Worm (Caenorhabditis elegans) whole organism, L1 larva: ENCODE results near the gene B0393.7.

Source experiments
- C04F5.9 ChIP-seq: sonication (generic microtip); optimal IDR thresholded peaks from 2 replicates; lab custom pipeline; 2016; ENCODE audit warnings: missing genetic modification characterization, missing compliant biosample characterization
- C16A3.4 ChIP-seq: fragments of 150-350 bp; optimal IDR thresholded peaks from 2 replicates; lab custom pipeline; 2014; ENCODE audit warnings: missing biosample characterization, missing genetic modification characterization
- C34B4.2 ChIP-seq: sonication (generic microtip); optimal IDR thresholded peaks from 2 replicates; lab custom pipeline; 2017; ENCODE audit warnings: mild to moderate bottlenecking, missing genetic modification characterization, missing compliant biosample characterization
- aly-2 ChIP-seq: fragments of 150-350 bp; optimal IDR thresholded peaks from 2 replicates; lab custom pipeline; 2014; ENCODE audit warnings: missing biosample characterization, missing genetic modification characterization
- blmp-1 ChIP-seq: fragments of 150-350 bp; optimal IDR thresholded peaks from 2 replicates; lab custom pipeline; 2014; ENCODE audit warnings: missing biosample characterization, missing genetic modification characterization
- ceh-82 ChIP-seq, 3 experiments: fragments of 150-350 bp in 1 of 3; sonication (generic microtip) in 2 of 3; optimal IDR thresholded peaks; 2 replicates each; lab custom pipeline; 2014 to 2017; ENCODE audit warnings: missing biosample characterization in 3 of 3, missing genetic modification characterization in 3 of 3
- ceh-90 ChIP-seq: sonication (generic microtip); optimal IDR thresholded peaks from 2 replicates; lab custom pipeline; 2016; ENCODE audit warnings: missing genetic modification characterization, missing compliant biosample characterization
- dpl-1 ChIP-seq, 3 experiments: fragments of 150-350 bp in 2 of 3; sonication (generic microtip) in 1 of 3; optimal IDR thresholded peaks; 2 replicates each; lab custom pipeline; 2014 to 2017; ENCODE audit warnings: missing biosample characterization in 3 of 3, missing genetic modification characterization in 3 of 3, missing genetic modification reagents in 3 of 3
- dsc-1 ChIP-seq: sonication (generic microtip); optimal IDR thresholded peaks from 2 replicates; lab custom pipeline; 2016; ENCODE audit warnings: mild to moderate bottlenecking, missing genetic modification characterization, missing compliant biosample characterization
- efl-1 ChIP-seq, 4 experiments: fragments of 150-350 bp; optimal IDR thresholded peaks in 3 of 4; peaks in 1 of 4; 1 replicate in 1 of 4; 2 replicates in 3 of 4; lab custom pipeline; 2014; ENCODE audit warnings: missing biosample characterization in 2 of 4, missing genetic modification characterization in 2 of 4, missing genetic modification reagents in 2 of 4
- elt-2 ChIP-seq: sonication (generic microtip); optimal IDR thresholded peaks from 2 replicates; lab custom pipeline; 2016; ENCODE audit warnings: missing genetic modification characterization, mild to moderate bottlenecking, inconsistent platforms, missing compliant biosample characterization, missing genetic modification reagents
- elt-3 ChIP-seq, 6 experiments: fragments of 150-350 bp in 1 of 6; sonication (generic microtip); optimal IDR thresholded peaks; 2 replicates each; lab custom pipeline; 2017 to 2018; ENCODE audit warnings: missing biosample characterization in 6 of 6, missing genetic modification characterization in 6 of 6, inconsistent platforms in 1 of 6
- ets-5 ChIP-seq: fragments of 200-800 bp; sonication (Bioruptor generic); IDR thresholded peaks from 2 replicates; pipeline ENCODE4 v1.3.6; 2022; ENCODE audit warnings: missing genetic modification characterization, missing compliant biosample characterization
- fos-1 ChIP-seq: fragments of 150-350 bp; optimal IDR thresholded peaks from 2 replicates; lab custom pipeline; 2014; ENCODE audit warnings: missing biosample characterization, missing genetic modification characterization
- hpl-2 ChIP-seq: fragments of 150-350 bp; optimal IDR thresholded peaks from 2 replicates; lab custom pipeline; 2014; ENCODE audit warnings: missing biosample characterization, missing genetic modification reagents, missing genetic modification characterization
- isw-1 ChIP-seq: fragments of 200-800 bp; sonication (Bioruptor generic); IDR thresholded peaks from 2 replicates; pipeline ENCODE4 v1.3.6; 2022; ENCODE audit warnings: missing genetic modification characterization, missing compliant biosample characterization
- jun-1 ChIP-seq: fragments of 150-350 bp; optimal IDR thresholded peaks from 2 replicates; lab custom pipeline; 2014; ENCODE audit warnings: missing biosample characterization, missing genetic modification reagents, missing genetic modification characterization
- lin-14 ChIP-seq: fragments of 200-800 bp; sonication (Bioruptor generic); optimal IDR thresholded peaks from 2 replicates; lab custom pipeline; 2018; ENCODE audit warnings: mild to moderate bottlenecking, missing genetic modification characterization, moderate library complexity, missing compliant biosample characterization
- lin-15B ChIP-seq: fragments of 150-350 bp; sonication (generic microtip); optimal IDR thresholded peaks from 3 replicates; lab custom pipeline; 2014; ENCODE audit warnings: missing biosample characterization, missing genetic modification characterization
- lin-35 ChIP-seq, 2 experiments: fragments of 150-350 bp; optimal IDR thresholded peaks; 2 replicates each; lab custom pipeline; 2014; ENCODE audit warnings: missing biosample characterization in 2 of 2, missing genetic modification characterization in 2 of 2, missing genetic modification reagents in 2 of 2
- lir-3 ChIP-seq: sonication (generic microtip); optimal IDR thresholded peaks from 2 replicates; lab custom pipeline; 2016; ENCODE audit warnings: mild to moderate bottlenecking, missing genetic modification characterization, moderate library complexity, missing compliant biosample characterization; ENCODE audit not compliant: poor library complexity
- lsy-2 ChIP-seq, 2 experiments: fragments of 150-350 bp; optimal IDR thresholded peaks; 2 replicates each; lab custom pipeline; 2014; ENCODE audit warnings: missing biosample characterization in 2 of 2, missing genetic modification characterization in 2 of 2
- mdl-1 ChIP-seq, 2 experiments: fragments of 150-350 bp; optimal IDR thresholded peaks; 2 replicates each; lab custom pipeline; 2014 to 2017; ENCODE audit warnings: missing biosample characterization in 2 of 2, missing genetic modification characterization in 2 of 2, inconsistent platforms in 1 of 2
- mef-2 ChIP-seq: fragments of 150-350 bp; optimal IDR thresholded peaks from 2 replicates; lab custom pipeline; 2014; ENCODE audit warnings: missing biosample characterization, missing genetic modification characterization
- mep-1 ChIP-seq: fragments of 150-350 bp; optimal IDR thresholded peaks from 2 replicates; lab custom pipeline; 2014; ENCODE audit warnings: missing biosample characterization, missing genetic modification characterization
- nhr-19 ChIP-seq: fragments of 200-800 bp; sonication (Bioruptor generic); conservative IDR thresholded peaks from 2 replicates; pipeline ENCODE4 v1.3.6; 2022; ENCODE audit warnings: missing genetic modification characterization, missing compliant biosample characterization
- nhr-20 ChIP-seq: sonication (generic microtip); optimal IDR thresholded peaks from 2 replicates; lab custom pipeline; 2016; ENCODE audit warnings: mild to moderate bottlenecking, missing genetic modification characterization, missing compliant biosample characterization
- nhr-237 ChIP-seq: fragments of 150-350 bp; optimal IDR thresholded peaks from 2 replicates; lab custom pipeline; 2014; ENCODE audit warnings: missing biosample characterization, missing genetic modification characterization
- nhr-28 ChIP-seq: fragments of 150-350 bp; optimal IDR thresholded peaks from 2 replicates; lab custom pipeline; 2014; ENCODE audit warnings: missing biosample characterization, missing genetic modification characterization
- nhr-47 ChIP-seq: sonication (generic microtip); optimal IDR thresholded peaks from 2 replicates; lab custom pipeline; 2016; ENCODE audit warnings: mild to moderate bottlenecking, missing genetic modification characterization, moderate library complexity, missing compliant biosample characterization
- nhr-71 ChIP-seq: sonication (generic microtip); optimal IDR thresholded peaks from 2 replicates; lab custom pipeline; 2016; ENCODE audit warnings: mild to moderate bottlenecking, missing genetic modification characterization, moderate library complexity, missing compliant biosample characterization
- nhr-76 ChIP-seq: sonication (generic microtip); optimal IDR thresholded peaks from 2 replicates; lab custom pipeline; 2017; ENCODE audit warnings: missing biosample characterization, missing genetic modification characterization
- nhr-77 ChIP-seq: fragments of 150-350 bp; optimal IDR thresholded peaks from 2 replicates; lab custom pipeline; 2014; ENCODE audit warnings: missing biosample characterization, missing genetic modification characterization
- nhr-85 ChIP-seq: sonication (generic microtip); peaks from one replicate; lab custom pipeline; 2016; ENCODE audit warnings: missing genetic modification characterization, inconsistent platforms, missing compliant biosample characterization
- nhr-90 ChIP-seq: sonication (generic microtip); optimal IDR thresholded peaks from 2 replicates; lab custom pipeline; 2016; ENCODE audit warnings: mild to moderate bottlenecking, missing genetic modification characterization, missing compliant biosample characterization; ENCODE audit not compliant: poor library complexity
- rnt-1 ChIP-seq: sonication (generic microtip); optimal IDR thresholded peaks from 2 replicates; lab custom pipeline; 2016; ENCODE audit warnings: mild to moderate bottlenecking, missing genetic modification characterization, moderate library complexity, missing compliant biosample characterization
- skn-1 ChIP-seq: fragments of 150-350 bp; optimal IDR thresholded peaks from 2 replicates; lab custom pipeline; 2014; ENCODE audit warnings: missing biosample characterization, missing genetic modification characterization
- snpc-4 ChIP-seq: fragments of 150-350 bp; optimal IDR thresholded peaks from 2 replicates; lab custom pipeline; 2014; ENCODE audit warnings: missing biosample characterization, missing genetic modification characterization
- snu-23 ChIP-seq: sonication (generic microtip); optimal IDR thresholded peaks from 2 replicates; lab custom pipeline; 2016; ENCODE audit warnings: missing genetic modification characterization, missing compliant biosample characterization
- sox-4 ChIP-seq: sonication (generic microtip); optimal IDR thresholded peaks from 2 replicates; lab custom pipeline; 2016; ENCODE audit warnings: missing genetic modification characterization, missing compliant biosample characterization
- swsn-7 ChIP-seq: sonication (generic microtip); optimal IDR thresholded peaks from 2 replicates; lab custom pipeline; 2016; ENCODE audit warnings: missing genetic modification characterization, missing compliant biosample characterization
- tbx-2 ChIP-seq: sonication (generic microtip); optimal IDR thresholded peaks from 2 replicates; lab custom pipeline; 2016; ENCODE audit warnings: missing genetic modification characterization, missing compliant biosample characterization
- unc-62 ChIP-seq: fragments of 150-350 bp; optimal IDR thresholded peaks from 2 replicates; lab custom pipeline; 2014; ENCODE audit warnings: missing biosample characterization, missing genetic modification reagents, missing genetic modification characterization
- xbp-1 ChIP-seq: sonication (generic microtip); optimal IDR thresholded peaks from 2 replicates; lab custom pipeline; 2016; ENCODE audit warnings: missing genetic modification characterization, missing compliant biosample characterization
- ztf-11 ChIP-seq, 2 experiments: sonication (generic microtip); optimal IDR thresholded peaks; 2 replicates each; lab custom pipeline; 2016 to 2017; ENCODE audit warnings: missing genetic modification characterization in 2 of 2, missing biosample characterization in 1 of 2, missing compliant biosample characterization in 1 of 2
- ztf-4 ChIP-seq: fragments of 150-350 bp; optimal IDR thresholded peaks from 2 replicates; lab custom pipeline; 2014; ENCODE audit warnings: missing biosample characterization, missing genetic modification characterization

B0393.7 gene

ce11 chrIII:4802707-4803106, 24.8 kb upstream of the B0393.7 start, which contains the start of gene metl-5:
TSS of gene metl-5 (plus strand) at chrIII:4803007.
- TF ChIP-seq elt-2 (tag; lab: Kevin White, UChicago) (no peak), C34B4.2 (tag; lab: Kevin White, UChicago) (no peak), sox-4 (tag; lab: Kevin White, UChicago) (no peak), dsc-1 (tag; lab: Kevin White, UChicago) (no peak), nhr-76 (tag; lab: Kevin White, UChicago) (no peak), rnt-1 (no peak), unc-62 (GFP tag; lab: Kevin White, UChicago) (no peak), lin-35 (GFP tag; optimal IDR thresholded peaks at IDR 0.05; lab: Kevin White, UChicago) (no peak), jun-1 (no peak), ets-5 (no peak), swsn-7 (tag; lab: Kevin White, UChicago) (no peak), mef-2 (tag; lab: Kevin White, UChicago) (no peak)

ce11 chrIII:4796536-4796935, 18.6 kb upstream of the B0393.7 start, which contains the start of gene tag-325:
TSS of gene tag-325 (plus strand) at chrIII:4796836.
- TF ChIP-seq elt-2 (tag; lab: Kevin White, UChicago) (no peak), mep-1 (tag; lab: Kevin White, UChicago) (no peak), efl-1 (optimal IDR thresholded peaks at IDR 0.05; lab: Kevin White, UChicago) (no peak), efl-1 (GFP tag; optimal IDR thresholded peaks at IDR 0.05 in 1 of 2; lab: Kevin White, UChicago) (peak in 1 of 2 experiments; percentile 58), elt-3 (tag; optimal IDR thresholded peaks at IDR 0.05; lab: Kevin White, UChicago) (peak in 1 of 6 experiments; percentile 49)
- TF ChIP-seq, all 84 proteins: peak for 2

- TF ChIP-seq ceh-90 (tag; lab: Kevin White, UChicago) (no peak), elt-3 (tag; optimal IDR thresholded peaks at IDR 0.05; lab: Kevin White, UChicago) (peak in 3 of 6 experiments; percentile 3 to 78 (median 38)), nhr-71 (tag; lab: Kevin White, UChicago) (peak; percentile 71), lin-35 (GFP tag; optimal IDR thresholded peaks at IDR 0.05; lab: Kevin White, UChicago) (peak; percentile 53 to 79), mep-1 (tag; lab: Kevin White, UChicago) (peak; percentile 85), aly-2 (tag; lab: Kevin White, UChicago) (peak; percentile 8), mdl-1 (tag; optimal IDR thresholded peaks at IDR 0.05; lab: Kevin White, UChicago) (peak; percentile 4 to 69), fos-1 (tag; lab: Kevin White, UChicago) (peak; percentile 99), lsy-2 (tag; optimal IDR thresholded peaks at IDR 0.05; lab: Kevin White, UChicago) (peak; percentile 45 to 80), dpl-1 (GFP tag; optimal IDR thresholded peaks at IDR 0.05; lab: Kevin White, UChicago) (peak; percentile 52 to 67 (median 61)), jun-1 (peak; percentile 96), nhr-20 (tag; lab: Kevin White, UChicago) (peak; percentile 63), lin-15B (tag; lab: Kevin White, UChicago) (peak; percentile 52), snu-23 (GFP tag; lab: Kevin White, UChicago) (peak; percentile 72), rnt-1 (peak; percentile 44), xbp-1 (tag; lab: Kevin White, UChicago) (peak; percentile 46), blmp-1 (tag; lab: Kevin White, UChicago) (peak; percentile 80), nhr-90 (peak; percentile 50), unc-62 (GFP tag; lab: Kevin White, UChicago) (no peak), skn-1 (tag; lab: Kevin White, UChicago) (peak; percentile 27), C04F5.9 (peak; percentile 15), ceh-82 (tag; optimal IDR thresholded peaks at IDR 0.05; lab: Kevin White, UChicago) (peak; percentile 2 to 53 (median 49)), ztf-4 (no peak), ztf-11 (tag; optimal IDR thresholded peaks at IDR 0.05; lab: Kevin White, UChicago) (no peak), tbx-2 (peak; percentile 56), hpl-2 (no peak), lin-14 (peak; percentile 93), snpc-4 (tag; lab: Kevin White, UChicago) (peak; percentile 58), nhr-237 (tag; lab: Kevin White, UChicago) (peak; percentile 5), nhr-19 (peak; percentile 42; the same call in 1 of the 2 replicates), nhr-85 (tag; lab: Kevin White, UChicago) (peak; percentile 54), isw-1 (GFP tag; lab: Robert Waterston, UW) (no peak), nhr-28 (tag; lab: Kevin White, UChicago) (no peak), lir-3 (tag; lab: Kevin White, UChicago) (peak; percentile 22), nhr-47 (peak; percentile 54), swsn-7 (tag; lab: Kevin White, UChicago) (peak; percentile 47), C16A3.4 (tag; lab: Kevin White, UChicago) (peak; percentile 62), efl-1 (optimal IDR thresholded peaks at IDR 0.05; lab: Kevin White, UChicago) (peak; percentile 78 to 80), efl-1 (GFP tag; optimal IDR thresholded peaks at IDR 0.05 in 1 of 2; lab: Kevin White, UChicago) (peak; percentile 60 to 96), nhr-77 (tag; lab: Kevin White, UChicago) (peak; percentile 67)
Measured at ce11 chrIII:4796039-4796438, 18.1 kb upstream of the B0393.7 start.
